Worm (Caenorhabditis elegans) whole organism, late embryonic: Measurements from ENCODE around the gene rpl-22.

Experiments
- C08G9.2 ChIP-seq: sonication (generic microtip); optimal IDR thresholded peaks from 2 replicates; lab custom pipeline; 2016; ENCODE audit warnings: mild to moderate bottlenecking, missing genetic modification characterization, moderate library complexity, missing compliant biosample characterization
- K09A11.1 ChIP-seq: sonication (generic microtip); optimal IDR thresholded peaks from 2 replicates; lab custom pipeline; 2017; ENCODE audit warnings: antibody characterized with exemption, mild to moderate bottlenecking, missing genetic modification characterization, missing compliant biosample characterization; ENCODE audit not compliant: insufficient read depth
- Y22D7AL.16 ChIP-seq: sonication (generic microtip); optimal IDR thresholded peaks from 2 replicates; lab custom pipeline; 2016; ENCODE audit warnings: missing genetic modification characterization, missing compliant biosample characterization
- ahr-1 ChIP-seq: sonication (generic microtip); optimal IDR thresholded peaks from 2 replicates; lab custom pipeline; 2016; ENCODE audit warnings: missing genetic modification characterization, missing compliant biosample characterization
- ceh-18 ChIP-seq: sonication (generic microtip); optimal IDR thresholded peaks from 2 replicates; lab custom pipeline; 2016; ENCODE audit warnings: missing genetic modification characterization, missing compliant biosample characterization
- ceh-2 ChIP-seq: sonication (generic microtip); optimal IDR thresholded peaks from 2 replicates; lab custom pipeline; 2016; ENCODE audit warnings: missing genotype, missing genetic modification characterization, missing compliant biosample characterization
- ceh-24 ChIP-seq: sonication (generic microtip); optimal IDR thresholded peaks from 2 replicates; lab custom pipeline; 2016; ENCODE audit warnings: mild to moderate bottlenecking, missing genetic modification characterization, missing compliant biosample characterization
- ceh-30 ChIP-seq: fragments of 150-350 bp; optimal IDR thresholded peaks from 2 replicates; lab custom pipeline; 2014; ENCODE audit warnings: missing biosample characterization, missing genetic modification characterization
- ceh-31 ChIP-seq: sonication (generic microtip); optimal IDR thresholded peaks from 2 replicates; lab custom pipeline; 2016; ENCODE audit warnings: missing genetic modification characterization, missing compliant biosample characterization
- ceh-34 ChIP-seq: sonication (generic microtip); optimal IDR thresholded peaks from 2 replicates; lab custom pipeline; 2016; ENCODE audit warnings: mild to moderate bottlenecking, missing genetic modification characterization, missing compliant biosample characterization
- ceh-45 ChIP-seq: fragments of 200-800 bp; sonication (Bioruptor generic); IDR thresholded peaks from 2 replicates; pipeline ENCODE4 v1.3.6; 2022; ENCODE audit warnings: missing genetic modification reagents, missing genetic modification characterization, missing compliant biosample characterization
- che-1 ChIP-seq: sonication (generic microtip); optimal IDR thresholded peaks from 2 replicates; lab custom pipeline; 2016; ENCODE audit warnings: mild to moderate bottlenecking, missing genetic modification characterization, missing compliant biosample characterization
- dmd-4 ChIP-seq: sonication (generic microtip); optimal IDR thresholded peaks from 2 replicates; lab custom pipeline; 2016; ENCODE audit warnings: borderline replicate concordance, missing genetic modification characterization, missing compliant biosample characterization
- dve-1 ChIP-seq: sonication (generic microtip); optimal IDR thresholded peaks from 2 replicates; lab custom pipeline; 2017; ENCODE audit warnings: antibody characterized with exemption, mild to moderate bottlenecking, missing genetic modification characterization, missing compliant biosample characterization
- elt-2 ChIP-seq: sonication (generic microtip); optimal IDR thresholded peaks from 2 replicates; lab custom pipeline; 2016; ENCODE audit warnings: missing genetic modification reagents, missing genetic modification characterization, missing compliant biosample characterization
- elt-4 ChIP-seq: sonication (generic microtip); optimal IDR thresholded peaks from 2 replicates; lab custom pipeline; 2016; ENCODE audit warnings: missing genetic modification characterization, missing compliant biosample characterization
- fax-1 ChIP-seq: sonication (generic microtip); optimal IDR thresholded peaks from 2 replicates; lab custom pipeline; 2016; ENCODE audit warnings: missing genotype, missing genetic modification characterization, missing compliant biosample characterization
- hlh-13 ChIP-seq: fragments of 200-800 bp; sonication (Bioruptor generic); optimal IDR thresholded peaks from 2 replicates; lab custom pipeline; 2018; ENCODE audit warnings: mild to moderate bottlenecking, missing genetic modification characterization, missing compliant biosample characterization
- hlh-15 ChIP-seq: sonication (generic microtip); optimal IDR thresholded peaks from 2 replicates; lab custom pipeline; 2016; ENCODE audit warnings: missing genetic modification characterization, missing compliant biosample characterization
- hlh-30 ChIP-seq: sonication (generic microtip); optimal IDR thresholded peaks from 2 replicates; lab custom pipeline; 2017; ENCODE audit warnings: antibody characterized with exemption, missing genetic modification characterization, missing compliant biosample characterization; ENCODE audit not compliant: insufficient read depth
- hlh-8 ChIP-seq: sonication (generic microtip); optimal IDR thresholded peaks from 2 replicates; lab custom pipeline; 2016; ENCODE audit warnings: missing genotype, missing genetic modification characterization, missing compliant biosample characterization
- lim-6 ChIP-seq: sonication (generic microtip); optimal IDR thresholded peaks from 2 replicates; lab custom pipeline; 2016; ENCODE audit warnings: missing genetic modification characterization, missing compliant biosample characterization
- lin-11 ChIP-seq: fragments of 200-800 bp; sonication (Bioruptor generic); optimal IDR thresholded peaks from 2 replicates; lab custom pipeline; 2018; ENCODE audit warnings: mild to moderate bottlenecking, missing genetic modification characterization, missing compliant biosample characterization
- mec-3 ChIP-seq: sonication (generic microtip); optimal IDR thresholded peaks from 2 replicates; lab custom pipeline; 2016; ENCODE audit warnings: borderline replicate concordance, missing genetic modification characterization, missing compliant biosample characterization
- nfya-1 ChIP-seq: sonication (generic microtip); optimal IDR thresholded peaks from 2 replicates; lab custom pipeline; 2017; ENCODE audit warnings: missing genetic modification characterization, mild to moderate bottlenecking, missing compliant biosample characterization, antibody characterized with exemption, moderate library complexity
- pha-2 ChIP-seq: sonication (generic microtip); optimal IDR thresholded peaks from 2 replicates; lab custom pipeline; 2017; ENCODE audit warnings: mild to moderate bottlenecking, missing genetic modification characterization, missing compliant biosample characterization
- pha-4 ChIP-seq: fragments of 150-350 bp; optimal IDR thresholded peaks from 2 replicates; lab custom pipeline; 2018; ENCODE audit warnings: missing biosample characterization, missing genetic modification reagents, missing genetic modification characterization
- pros-1 ChIP-seq: fragments of 150-350 bp; optimal IDR thresholded peaks from 2 replicates; lab custom pipeline; 2014; ENCODE audit warnings: missing biosample characterization, missing genetic modification reagents, missing genetic modification characterization
- rnt-1 ChIP-seq: sonication (generic microtip); optimal IDR thresholded peaks from 2 replicates; lab custom pipeline; 2016; ENCODE audit warnings: missing genetic modification characterization, missing compliant biosample characterization
- ttx-3 ChIP-seq: sonication (generic microtip); optimal IDR thresholded peaks from 2 replicates; lab custom pipeline; 2016; ENCODE audit warnings: missing genetic modification reagents, missing genetic modification characterization, missing compliant biosample characterization
- unc-3 ChIP-seq, 2 experiments: fragments of 200-800 bp in 1 of 2; sonication (Bioruptor generic) in 1 of 2; sonication (generic microtip) in 1 of 2; conservative IDR thresholded peaks in 1 of 2; optimal IDR thresholded peaks in 1 of 2; 2 replicates each; pipeline versions ENCODE4 v1.3.6 to Lab custom; 2016 to 2022; ENCODE audit warnings: missing compliant biosample characterization in 2 of 2, missing genetic modification characterization in 2 of 2, missing genetic modification reagents in 1 of 2
- unc-42 ChIP-seq: sonication (generic microtip); optimal IDR thresholded peaks from 2 replicates; lab custom pipeline; 2016; ENCODE audit warnings: missing genotype, missing genetic modification characterization, missing compliant biosample characterization
- unc-55 ChIP-seq: sonication (generic microtip); optimal IDR thresholded peaks from 2 replicates; lab custom pipeline; 2017; ENCODE audit warnings: missing biosample characterization, missing genetic modification reagents, missing genetic modification characterization

Gene rpl-22

ce11 chrII:5046209-5047200 lies 8.9 kb upstream of the rpl-22 start:
- TF ChIP-seq nfya-1 (tag; lab: Kevin White, UChicago) (no peak), Y22D7AL.16 (tag; lab: Kevin White, UChicago) (no peak), lin-11 (tag; lab: Kevin White, UChicago) (no peak), pha-4 (tag; lab: Kevin White, UChicago) (no peak), hlh-15 (tag; lab: Kevin White, UChicago) (no peak), lim-6 (tag; lab: Kevin White, UChicago) (no peak), unc-3 (GFP tag; conservative IDR thresholded peaks at IDR 0.05; lab: Robert Waterston, UW) (no peak), unc-3 (tag; optimal IDR thresholded peaks at IDR 0.05; lab: Kevin White, UChicago) (no peak), dve-1 (tag; lab: Kevin White, UChicago) (no peak), unc-42 (tag; lab: Kevin White, UChicago) (peak; percentile 22)

- TF ChIP-seq hlh-8 = no peak
- peak; percentile 74 for TF ChIP-seq elt-2
- peak; percentile 24 for TF ChIP-seq nfya-1 (tag; lab: Kevin White, UChicago)
Measured at ce11 chrII:5047279-5047678, 8.1 kb upstream of the rpl-22 start.

- peak; percentile 18 for TF ChIP-seq ceh-31 (tag; lab: Kevin White, UChicago)
- no peak for TF ChIP-seq ceh-45 (GFP tag; lab: Robert Waterston, UW)
- TF ChIP-seq hlh-13 = no peak
Measured at ce11 chrII:5048185-5048795, 7.1 kb upstream of the rpl-22 start.

ce11 chrII:5049249-5049648 lies 6.2 kb upstream of the rpl-22 start:
- no peak for TF ChIP-seq C08G9.2 (tag; lab: Kevin White, UChicago)
- no peak for TF ChIP-seq unc-55
- no peak for TF ChIP-seq ahr-1 (tag; lab: Kevin White, UChicago)
- TF ChIP-seq K09A11.1 (tag; lab: Kevin White, UChicago) = no peak
- TF ChIP-seq che-1 (tag; lab: Kevin White, UChicago) = no peak
- no peak for TF ChIP-seq dmd-4 (tag; lab: Kevin White, UChicago)
- no peak for TF ChIP-seq ttx-3 (tag; lab: Kevin White, UChicago)
- TF ChIP-seq hlh-30 (tag; lab: Kevin White, UChicago) = no peak
- TF ChIP-seq ceh-30 (tag; lab: Kevin White, UChicago) = no peak
- TF ChIP-seq ceh-34 (tag; lab: Kevin White, UChicago) = no peak
- no peak for TF ChIP-seq dve-1 (tag; lab: Kevin White, UChicago)
- TF ChIP-seq pha-4 (tag; lab: Kevin White, UChicago) = no peak

ce11 chrII:5049865-5050342 lies 5.5 kb upstream of the rpl-22 start, which contains the start of gene F33G12.6:
F33G12.6 (plus strand) TSS chrII:5049915.
- TF ChIP-seq fax-1 (tag; lab: Kevin White, UChicago) = no peak
- TF ChIP-seq nfya-1 (tag; lab: Kevin White, UChicago) = no peak
- TF ChIP-seq pha-2 (tag; lab: Kevin White, UChicago) = no peak
- TF ChIP-seq mec-3 (tag; lab: Kevin White, UChicago) = no peak
- no peak for TF ChIP-seq ceh-30 (tag; lab: Kevin White, UChicago)
- no peak for TF ChIP-seq ceh-18 (tag; lab: Kevin White, UChicago)
- no peak for TF ChIP-seq ttx-3 (tag; lab: Kevin White, UChicago)
- no peak for TF ChIP-seq ceh-24 (tag; lab: Kevin White, UChicago)
- TF ChIP-seq pros-1 = no peak
- no peak for TF ChIP-seq elt-2
- TF ChIP-seq elt-4 = no peak
- no peak for TF ChIP-seq rnt-1 (tag; lab: Kevin White, UChicago)
- TF ChIP-seq ceh-2 (tag; lab: Kevin White, UChicago) = no peak
- TF ChIP-seq Y22D7AL.16 (tag; lab: Kevin White, UChicago) = no peak
- no peak for TF ChIP-seq unc-42 (tag; lab: Kevin White, UChicago)
- TF ChIP-seq, all 69 proteins: peak for 0
